Worm (Caenorhabditis elegans) whole organism, L4 larva: ENCODE measurements around the gene T03D3.5.

Experiments used
- D1046.2 ChIP-seq: fragments of 200-800 bp; sonication (Bioruptor generic); IDR thresholded peaks from 2 replicates; pipeline ENCODE4 v1.3.6; 2022; ENCODE audit warnings: missing genetic modification characterization, missing compliant biosample characterization
- F37D6.2 ChIP-seq: sonication (generic microtip); optimal IDR thresholded peaks from 2 replicates; lab custom pipeline; 2016; ENCODE audit warnings: mild to moderate bottlenecking, missing genetic modification characterization, missing compliant biosample characterization
- F44E2.7 ChIP-seq: fragments of 200-800 bp; sonication (Bioruptor generic); IDR thresholded peaks from 2 replicates; pipeline ENCODE4 v2.1.2; 2022; ENCODE audit warnings: missing genetic modification characterization, missing compliant biosample characterization
- T20F7.1 ChIP-seq: fragments of 200-800 bp; sonication (Bioruptor generic); optimal IDR thresholded peaks from 2 replicates; lab custom pipeline; 2018; ENCODE audit warnings: mild to moderate bottlenecking, missing genetic modification characterization, missing compliant biosample characterization
- ZK546.5 ChIP-seq, 2 experiments: sonication (generic microtip); optimal IDR thresholded peaks; 2 replicates each; lab custom pipeline; 2017; ENCODE audit warnings: missing biosample characterization in 2 of 2, missing genetic modification characterization in 2 of 2
- aly-2 ChIP-seq: sonication (generic microtip); optimal IDR thresholded peaks from 2 replicates; lab custom pipeline; 2018; ENCODE audit warnings: missing biosample characterization, missing genetic modification characterization
- ceh-28 ChIP-seq: fragments of 150-350 bp; optimal IDR thresholded peaks from 2 replicates; lab custom pipeline; 2014; ENCODE audit warnings: missing biosample characterization, missing genetic modification reagents, missing genetic modification characterization
- ceh-82 ChIP-seq: sonication (generic microtip); optimal IDR thresholded peaks from 2 replicates; lab custom pipeline; 2017; ENCODE audit warnings: missing biosample characterization, missing genetic modification characterization
- ces-1 ChIP-seq: fragments of 150-350 bp; sonication (generic microtip); optimal IDR thresholded peaks from 4 replicates; lab custom pipeline; 2014; ENCODE audit warnings: missing biosample characterization, missing genetic modification reagents, missing genetic modification characterization
- cey-2 ChIP-seq: sonication (generic microtip); optimal IDR thresholded peaks from 3 replicates; lab custom pipeline; 2017; ENCODE audit warnings: missing genetic modification characterization, mild to moderate bottlenecking, missing compliant biosample characterization, antibody characterized with exemption, borderline replicate concordance; ENCODE audit not compliant: insufficient read depth
- ctbp-1 ChIP-seq: fragments of 200-800 bp; sonication (Bioruptor generic); IDR thresholded peaks from 2 replicates; pipeline ENCODE4 v1.3.6; 2022; ENCODE audit warnings: missing genetic modification reagents, missing genetic modification characterization, missing compliant biosample characterization
- daf-8 ChIP-seq: fragments of 200-800 bp; sonication (Bioruptor generic); IDR thresholded peaks from 2 replicates; pipeline ENCODE4 v1.3.6; 2022; ENCODE audit warnings: missing genetic modification characterization, missing compliant biosample characterization
- dmd-8 ChIP-seq: fragments of 200-800 bp; sonication (Bioruptor generic); IDR thresholded peaks from 2 replicates; pipeline ENCODE4 v1.3.6; 2022; ENCODE audit warnings: missing genetic modification characterization, missing compliant biosample characterization
- dpl-1 ChIP-seq: fragments of 150-350 bp; optimal IDR thresholded peaks from 2 replicates; lab custom pipeline; 2014; ENCODE audit warnings: missing biosample characterization, missing genetic modification reagents, missing genetic modification characterization
- duxl-1 ChIP-seq: sonication (generic microtip); optimal IDR thresholded peaks from 2 replicates; lab custom pipeline; 2016; ENCODE audit warnings: mild to moderate bottlenecking, missing genetic modification characterization, moderate library complexity, missing compliant biosample characterization; ENCODE audit not compliant: poor library complexity
- fkh-10 ChIP-seq: fragments of 150-350 bp; optimal IDR thresholded peaks from 2 replicates; lab custom pipeline; 2014; ENCODE audit warnings: missing biosample characterization, missing genetic modification reagents, missing genetic modification characterization
- gei-8 ChIP-seq: fragments of 200-800 bp; sonication (Bioruptor generic); optimal IDR thresholded peaks from 2 replicates; lab custom pipeline; 2018; ENCODE audit warnings: mild to moderate bottlenecking, missing genetic modification characterization, missing compliant biosample characterization
- hlh-11 ChIP-seq: fragments of 200-800 bp; sonication (Bioruptor generic); optimal IDR thresholded peaks from 2 replicates; lab custom pipeline; 2018; ENCODE audit warnings: mild to moderate bottlenecking, missing genetic modification characterization, missing compliant biosample characterization
- lin-1 ChIP-seq: fragments of 200-800 bp; sonication (Bioruptor generic); IDR thresholded peaks from 2 replicates; pipeline ENCODE4 v1.3.6; 2022; ENCODE audit warnings: missing genetic modification reagents, missing genetic modification characterization, missing compliant biosample characterization
- lsy-2 ChIP-seq, 2 experiments: fragments of 150-350 bp in 1 of 2; sonication (generic microtip) in 1 of 2; optimal IDR thresholded peaks; 2 replicates each; lab custom pipeline; 2014 to 2017; ENCODE audit warnings: missing biosample characterization in 2 of 2, missing genetic modification characterization in 2 of 2
- madf-5 ChIP-seq, 2 experiments: fragments of 200-800 bp; sonication (Bioruptor generic); IDR thresholded peaks; 2 replicates each; pipeline ENCODE4 v1.3.6; 2022; ENCODE audit warnings: missing compliant biosample characterization in 2 of 2, missing genetic modification characterization in 2 of 2
- mep-1 ChIP-seq: fragments of 150-350 bp; sonication (generic microtip); optimal IDR thresholded peaks from 3 replicates; lab custom pipeline; 2014; ENCODE audit warnings: missing biosample characterization, missing genetic modification characterization
- mxl-2 ChIP-seq: fragments of 200-800 bp; sonication (Bioruptor generic); conservative IDR thresholded peaks from 2 replicates; pipeline ENCODE4 v1.3.6; 2022; ENCODE audit warnings: missing genetic modification reagents, missing genetic modification characterization, missing compliant biosample characterization
- nhr-102 ChIP-seq: sonication (generic microtip); optimal IDR thresholded peaks from 2 replicates; lab custom pipeline; 2016; ENCODE audit warnings: mild to moderate bottlenecking, missing genetic modification characterization, moderate library complexity, missing compliant biosample characterization
- nhr-111 ChIP-seq: fragments of 200-800 bp; sonication (Bioruptor generic); optimal IDR thresholded peaks from 2 replicates; lab custom pipeline; 2018; ENCODE audit warnings: mild to moderate bottlenecking, missing genetic modification characterization, missing compliant biosample characterization
- nhr-28 ChIP-seq: fragments of 150-350 bp; optimal IDR thresholded peaks from 2 replicates; lab custom pipeline; 2014; ENCODE audit warnings: missing biosample characterization, missing genetic modification characterization
- nhr-42 ChIP-seq: fragments of 200-800 bp; sonication (Bioruptor generic); IDR thresholded peaks from 2 replicates; pipeline ENCODE4 v1.3.6; 2022; ENCODE audit warnings: missing genetic modification characterization, missing compliant biosample characterization
- rbr-2 ChIP-seq: sonication (generic microtip); optimal IDR thresholded peaks from 2 replicates; lab custom pipeline; 2016; ENCODE audit warnings: missing genotype, missing genetic modification characterization, missing compliant biosample characterization
- saeg-2 ChIP-seq: fragments of 200-800 bp; sonication (Bioruptor generic); IDR thresholded peaks from 2 replicates; pipeline ENCODE4 v1.3.6; 2022; ENCODE audit warnings: missing genetic modification reagents, missing genetic modification characterization, missing compliant biosample characterization
- skn-1 ChIP-seq: fragments of 150-350 bp; optimal IDR thresholded peaks from 2 replicates; lab custom pipeline; 2014; ENCODE audit warnings: missing biosample characterization, missing genetic modification characterization
- spr-3 ChIP-seq: fragments of 200-800 bp; sonication (Bioruptor generic); optimal IDR thresholded peaks from 2 replicates; lab custom pipeline; 2018; ENCODE audit warnings: mild to moderate bottlenecking, missing genetic modification characterization, missing compliant biosample characterization
- zfp-2 ChIP-seq: sonication (generic microtip); optimal IDR thresholded peaks from 2 replicates; lab custom pipeline; 2016; ENCODE audit warnings: mild to moderate bottlenecking, missing genetic modification characterization, missing compliant biosample characterization
- zfp-3 ChIP-seq: fragments of 200-800 bp; sonication (Bioruptor generic); conservative IDR thresholded peaks from 2 replicates; pipeline ENCODE4 v1.3.6; 2022; ENCODE audit warnings: missing genetic modification reagents, missing genetic modification characterization, missing compliant biosample characterization
- ztf-11 ChIP-seq: fragments of 150-350 bp; optimal IDR thresholded peaks from 2 replicates; lab custom pipeline; 2014; ENCODE audit warnings: missing biosample characterization, missing genetic modification characterization
- ztf-7 ChIP-seq: fragments of 150-350 bp; optimal IDR thresholded peaks from 2 replicates; lab custom pipeline; 2014; ENCODE audit warnings: missing biosample characterization, missing genetic modification characterization

Gene T03D3.5

DNA sequence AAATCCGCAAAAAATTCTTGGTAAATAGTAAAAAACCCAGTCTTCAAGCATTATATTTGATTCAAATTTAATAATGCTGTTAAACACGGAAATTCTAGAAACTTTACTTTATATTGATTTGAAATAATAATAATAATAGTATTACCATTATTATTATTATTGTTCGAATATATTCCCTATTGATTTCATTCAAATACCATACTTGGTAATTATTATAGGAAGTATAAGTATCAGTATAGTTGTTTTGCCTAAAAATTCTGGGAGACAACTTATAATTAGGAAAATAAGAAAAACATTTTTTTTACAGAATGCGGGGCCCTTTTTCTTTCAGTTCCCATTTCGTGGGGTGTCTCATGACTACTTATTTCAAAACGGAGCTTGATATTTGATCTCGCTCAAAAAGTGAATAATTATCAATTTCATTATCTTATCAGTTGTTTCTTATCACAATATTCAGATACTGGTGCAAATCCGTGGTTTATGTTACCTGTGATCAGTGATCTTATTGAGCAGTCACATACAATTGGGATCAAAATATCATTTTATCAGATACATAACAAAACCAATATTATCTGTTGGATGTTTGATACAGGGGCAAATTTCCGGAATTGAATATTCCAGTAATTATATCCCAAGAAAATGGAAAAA, 21.8 kb upstream of the T03D3.5 start, which contains the start of gene srj-49 (continued):
- TF ChIP-seq mxl-2 (no peak), saeg-2 (GFP tag; lab: Robert Waterston, UW) (no peak)

- TF ChIP-seq rbr-2 = no peak
- TF ChIP-seq zfp-2 = no peak
- TF ChIP-seq F37D6.2 (tag; lab: Kevin White, UChicago) = no peak
- no peak for TF ChIP-seq duxl-1 (tag; lab: Kevin White, UChicago)
- TF ChIP-seq cey-2 (tag; lab: Kevin White, UChicago) = no peak
- TF ChIP-seq ztf-11 (tag; lab: Kevin White, UChicago) = no peak
- no peak for TF ChIP-seq lin-1
- no peak for TF ChIP-seq nhr-42
- TF ChIP-seq T20F7.1 (GFP tag; lab: Kevin White, UChicago) = no peak
- no peak for TF ChIP-seq nhr-111 (GFP tag; lab: Kevin White, UChicago)
- no peak for TF ChIP-seq dpl-1 (GFP tag; lab: Kevin White, UChicago)
- no peak for TF ChIP-seq ceh-28 (tag; lab: Kevin White, UChicago)
- TF ChIP-seq gei-8 (GFP tag; lab: Kevin White, UChicago) = no peak
- TF ChIP-seq nhr-102 = no peak
- no peak for TF ChIP-seq lsy-2 (tag; optimal IDR thresholded peaks at IDR 0.05; lab: Kevin White, UChicago)
- TF ChIP-seq D1046.2 (GFP tag; lab: Robert Waterston, UW) = no peak
- no peak for TF ChIP-seq skn-1 (tag; lab: Kevin White, UChicago)
- TF ChIP-seq spr-3 (GFP tag; lab: Kevin White, UChicago) = no peak
Observed at ce11 chrV:2845771-2846170, 19.1 kb upstream of the T03D3.5 start, which contains the start of gene srj-44. Gene srj-44, minus strand, starts transcription at chrV:2845871.

DNA sequence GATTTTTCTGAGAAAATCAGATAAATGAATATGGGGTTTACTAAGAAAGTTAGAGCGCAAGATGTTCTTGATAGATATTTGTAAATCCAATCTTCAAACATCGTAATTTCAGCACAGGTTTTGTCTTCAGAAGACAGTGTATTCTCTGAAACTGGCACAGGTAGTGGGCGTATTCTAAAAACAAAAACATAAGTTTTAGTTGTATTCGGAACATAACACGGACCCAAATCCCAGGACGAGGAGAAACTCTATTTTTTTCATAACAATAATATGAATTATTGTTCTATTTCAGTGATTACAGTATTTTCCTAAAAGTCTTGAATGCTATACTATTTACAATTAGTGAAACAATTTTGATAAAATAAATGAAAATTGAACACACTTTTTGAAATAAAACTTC, 9.9 kb upstream of the T03D3.5 start, which contains the start of gene srj-45:
Gene srj-45, minus strand, starts transcription at position 101 of the 400 bp plus-strand sequence.
- TF ChIP-seq ctbp-1 (GFP tag; lab: Robert Waterston, UW) = no peak
- no peak for TF ChIP-seq madf-5 (GFP tag; IDR thresholded peaks at IDR 0.05; lab: Robert Waterston, UW)
- TF ChIP-seq hlh-11 (tag; lab: Kevin White, UChicago) = no peak

DNA sequence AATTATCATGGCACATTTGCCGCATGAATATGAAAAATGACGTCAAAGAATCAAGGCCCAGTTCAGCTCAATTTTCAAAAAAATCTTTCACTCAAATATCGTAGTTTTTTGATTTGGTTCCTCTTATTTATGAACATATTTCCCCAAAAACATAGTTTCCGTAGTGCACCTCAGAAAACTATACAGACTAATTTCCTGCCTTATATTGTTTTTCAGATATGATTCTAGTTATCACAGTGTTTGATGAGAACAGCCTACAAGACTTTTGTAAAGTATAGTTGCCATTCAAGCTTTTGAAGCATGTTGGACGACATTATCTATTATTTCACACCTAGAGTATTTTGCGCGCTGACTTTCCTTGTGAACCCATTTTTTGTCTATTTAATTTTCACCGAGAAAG, 6.0 kb upstream of the T03D3.5 start, which contains the start of gene srj-50:
Gene srj-50, plus strand, starts transcription at position 301 of the 400 bp plus-strand sequence.
- no peak for TF ChIP-seq mep-1
- no peak for TF ChIP-seq F44E2.7 (GFP tag; lab: Robert Waterston, UW)
- TF ChIP-seq duxl-1 (tag; lab: Kevin White, UChicago) = no peak
- no peak for TF ChIP-seq ceh-82 (tag; lab: Kevin White, UChicago)
- no peak for TF ChIP-seq zfp-3 (GFP tag; lab: Robert Waterston, UW)
- no peak for TF ChIP-seq ZK546.5 (tag; optimal IDR thresholded peaks at IDR 0.05; lab: Kevin White, UChicago)
- TF ChIP-seq ztf-7 (tag; lab: Kevin White, UChicago) = no peak
- TF ChIP-seq nhr-28 (tag; lab: Kevin White, UChicago) = no peak
- TF ChIP-seq rbr-2 = no peak
- TF ChIP-seq dmd-8 (GFP tag; lab: Robert Waterston, UW) = no peak
- no peak for TF ChIP-seq ces-1
- TF ChIP-seq daf-8 (GFP tag; lab: Robert Waterston, UW) = no peak
- no peak for TF ChIP-seq fkh-10 (GFP tag; lab: Kevin White, UChicago)
- no peak for TF ChIP-seq aly-2 (tag; lab: Kevin White, UChicago)
